Worm (Caenorhabditis elegans) whole organism, late embryonic: ENCODE results near the gene Y70C5C.1.

ENCODE experiments used
- nhr-232 ChIP-seq: sonication (generic microtip); optimal IDR thresholded peaks from 2 replicates; lab custom pipeline; 2016; ENCODE audit warnings: missing genetic modification characterization, missing compliant biosample characterization
- pha-4 ChIP-seq: fragments of 150-350 bp; optimal IDR thresholded peaks from 2 replicates; lab custom pipeline; 2018; ENCODE audit warnings: missing biosample characterization, missing genetic modification reagents, missing genetic modification characterization
- zip-5 ChIP-seq: sonication (generic microtip); optimal IDR thresholded peaks from 2 replicates; lab custom pipeline; 2016; ENCODE audit warnings: missing genetic modification characterization, missing compliant biosample characterization

- no peak for TF ChIP-seq nhr-232
- no peak for TF ChIP-seq pha-4 (tag; lab: Kevin White, UChicago)
- no peak for TF ChIP-seq zip-5 (tag; lab: Kevin White, UChicago)
Observed at ce11 chrV:16713797-16714196, 13.8 kb downstream of the Y70C5C.1 start.
